Worm (Caenorhabditis elegans) whole organism, L3 larva: ENCODE data around the gene efa-6.
A peak's percentile ranks its signal among the peaks of the same experiment; 100 is the strongest.

ENCODE experiments used
- R02D3.7 ChIP-seq: fragments of 150-350 bp; optimal IDR thresholded peaks from 2 replicates; lab custom pipeline; 2014; ENCODE audit warnings: missing biosample characterization, missing genetic modification characterization
- ZK546.5 ChIP-seq: sonication (generic microtip); optimal IDR thresholded peaks from 2 replicates; lab custom pipeline; 2017; ENCODE audit warnings: missing biosample characterization, missing genetic modification characterization
- ama-1 ChIP-seq: fragments of 150-350 bp; optimal IDR thresholded peaks from 2 replicates; lab custom pipeline; 2018
- ceh-28 ChIP-seq: fragments of 150-350 bp; optimal IDR thresholded peaks from 2 replicates; lab custom pipeline; 2014; ENCODE audit warnings: missing biosample characterization, missing genetic modification reagents, missing genetic modification characterization
- ceh-82 ChIP-seq: fragments of 150-350 bp; optimal IDR thresholded peaks from 2 replicates; lab custom pipeline; 2014; ENCODE audit warnings: missing biosample characterization, missing genetic modification characterization
- daf-12 ChIP-seq: fragments of 150-350 bp; optimal IDR thresholded peaks from 2 replicates; lab custom pipeline; 2014; ENCODE audit warnings: missing biosample characterization, missing genetic modification reagents, missing genetic modification characterization
- egl-27 ChIP-seq: sonication (generic microtip); optimal IDR thresholded peaks from 4 replicates; lab custom pipeline; 2017; ENCODE audit warnings: missing biosample characterization, missing genetic modification reagents, missing genetic modification characterization
- egl-5 ChIP-seq: fragments of 150-350 bp; optimal IDR thresholded peaks from 2 replicates; lab custom pipeline; 2017; ENCODE audit warnings: missing biosample characterization, missing genetic modification reagents, missing genetic modification characterization, inconsistent platforms
- elt-1 ChIP-seq: fragments of 150-350 bp; optimal IDR thresholded peaks from 2 replicates; lab custom pipeline; 2014; ENCODE audit warnings: missing biosample characterization, missing genetic modification characterization
- elt-2 ChIP-seq: sonication (generic microtip); optimal IDR thresholded peaks from 2 replicates; lab custom pipeline; 2016; ENCODE audit warnings: missing genetic modification reagents, mild to moderate bottlenecking, missing genetic modification characterization, missing compliant biosample characterization
- elt-3 ChIP-seq, 3 experiments: fragments of 150-350 bp in 1 of 3; sonication (generic microtip) in 2 of 3; optimal IDR thresholded peaks; 2 replicates in 2 of 3; 4 replicates in 1 of 3; lab custom pipeline; 2014 to 2017; ENCODE audit warnings: missing biosample characterization in 3 of 3, missing genetic modification characterization in 3 of 3
- fkh-10 ChIP-seq: sonication (generic microtip); optimal IDR thresholded peaks from 2 replicates; lab custom pipeline; 2017; ENCODE audit warnings: missing biosample characterization, missing genetic modification reagents, missing genetic modification characterization
- fkh-2 ChIP-seq: fragments of 150-350 bp; optimal IDR thresholded peaks from 2 replicates; lab custom pipeline; 2014; ENCODE audit warnings: missing biosample characterization, missing genetic modification reagents, missing genetic modification characterization
- fos-1 ChIP-seq: fragments of 150-350 bp; optimal IDR thresholded peaks from 2 replicates; lab custom pipeline; 2014; ENCODE audit warnings: missing biosample characterization, missing genetic modification characterization
- hmg-11 ChIP-seq: sonication (generic microtip); optimal IDR thresholded peaks from 2 replicates; lab custom pipeline; 2016; ENCODE audit warnings: missing genetic modification characterization, missing compliant biosample characterization
- jun-1 ChIP-seq: fragments of 150-350 bp; optimal IDR thresholded peaks from 2 replicates; lab custom pipeline; 2014; ENCODE audit warnings: missing biosample characterization, missing genetic modification reagents, missing genetic modification characterization
- lin-15B ChIP-seq: fragments of 150-350 bp; optimal IDR thresholded peaks from 2 replicates; lab custom pipeline; 2014; ENCODE audit warnings: missing biosample characterization, missing genetic modification characterization
- lin-39 ChIP-seq: fragments of 150-350 bp; optimal IDR thresholded peaks from 2 replicates; lab custom pipeline; 2018; ENCODE audit warnings: missing biosample characterization, missing genetic modification reagents, missing genetic modification characterization
- mdl-1 ChIP-seq: fragments of 150-350 bp; optimal IDR thresholded peaks from 2 replicates; lab custom pipeline; 2014; ENCODE audit warnings: missing biosample characterization, missing genetic modification characterization
- mml-1 ChIP-seq: fragments of 150-350 bp; sonication (generic microtip); optimal IDR thresholded peaks from 3 replicates; lab custom pipeline; 2014; ENCODE audit warnings: missing biosample characterization, missing genetic modification characterization
- nfya-1 ChIP-seq: sonication (generic microtip); optimal IDR thresholded peaks from 2 replicates; lab custom pipeline; 2017; ENCODE audit warnings: missing genetic modification characterization, mild to moderate bottlenecking, missing compliant biosample characterization, antibody characterized with exemption, moderate library complexity; ENCODE audit not compliant: insufficient read depth
- nhr-11 ChIP-seq: fragments of 150-350 bp; optimal IDR thresholded peaks from 2 replicates; lab custom pipeline; 2014; ENCODE audit warnings: missing biosample characterization, missing genetic modification characterization
- nhr-12 ChIP-seq: fragments of 150-350 bp; optimal IDR thresholded peaks from 2 replicates; lab custom pipeline; 2014; ENCODE audit warnings: missing biosample characterization, missing genetic modification characterization
- nhr-23 ChIP-seq: fragments of 150-350 bp; optimal IDR thresholded peaks from 2 replicates; lab custom pipeline; 2014; ENCODE audit warnings: missing biosample characterization, missing genetic modification reagents, missing genetic modification characterization
- nhr-237 ChIP-seq: fragments of 150-350 bp; optimal IDR thresholded peaks from 2 replicates; lab custom pipeline; 2014; ENCODE audit warnings: missing biosample characterization, missing genetic modification characterization
- nhr-28 ChIP-seq: fragments of 150-350 bp; optimal IDR thresholded peaks from 2 replicates; lab custom pipeline; 2014; ENCODE audit warnings: missing biosample characterization, missing genetic modification characterization
- nhr-67 ChIP-seq: fragments of 150-350 bp; optimal IDR thresholded peaks from 2 replicates; lab custom pipeline; 2014; ENCODE audit warnings: missing biosample characterization, missing genetic modification characterization
- nhr-76 ChIP-seq: fragments of 150-350 bp; sonication (generic microtip); optimal IDR thresholded peaks from 5 replicates; lab custom pipeline; 2014; ENCODE audit warnings: missing biosample characterization, missing genetic modification characterization
- nhr-77 ChIP-seq: fragments of 150-350 bp; optimal IDR thresholded peaks from 2 replicates; lab custom pipeline; 2014; ENCODE audit warnings: missing biosample characterization, missing genetic modification characterization
- pqm-1 ChIP-seq: fragments of 150-350 bp; optimal IDR thresholded peaks from 2 replicates; lab custom pipeline; 2017; ENCODE audit warnings: missing biosample characterization, missing genetic modification characterization, inconsistent platforms
- sea-2 ChIP-seq: fragments of 150-350 bp; sonication (generic microtip); optimal IDR thresholded peaks from 4 replicates; lab custom pipeline; 2014; ENCODE audit warnings: missing biosample characterization, missing genetic modification reagents, missing genetic modification characterization
- snpc-4 ChIP-seq: fragments of 150-350 bp; optimal IDR thresholded peaks from 2 replicates; lab custom pipeline; 2014; ENCODE audit warnings: missing biosample characterization, missing genetic modification characterization
- tbx-2 ChIP-seq: sonication (generic microtip); optimal IDR thresholded peaks from 2 replicates; lab custom pipeline; 2016; ENCODE audit warnings: mild to moderate bottlenecking, missing genetic modification characterization, missing compliant biosample characterization
- zag-1 ChIP-seq: fragments of 150-350 bp; optimal IDR thresholded peaks from 2 replicates; lab custom pipeline; 2014; ENCODE audit warnings: missing biosample characterization, missing genetic modification characterization
- ztf-4 ChIP-seq: fragments of 150-350 bp; optimal IDR thresholded peaks from 2 replicates; lab custom pipeline; 2014; ENCODE audit warnings: missing biosample characterization, missing genetic modification characterization

The efa-6 gene

DNA sequence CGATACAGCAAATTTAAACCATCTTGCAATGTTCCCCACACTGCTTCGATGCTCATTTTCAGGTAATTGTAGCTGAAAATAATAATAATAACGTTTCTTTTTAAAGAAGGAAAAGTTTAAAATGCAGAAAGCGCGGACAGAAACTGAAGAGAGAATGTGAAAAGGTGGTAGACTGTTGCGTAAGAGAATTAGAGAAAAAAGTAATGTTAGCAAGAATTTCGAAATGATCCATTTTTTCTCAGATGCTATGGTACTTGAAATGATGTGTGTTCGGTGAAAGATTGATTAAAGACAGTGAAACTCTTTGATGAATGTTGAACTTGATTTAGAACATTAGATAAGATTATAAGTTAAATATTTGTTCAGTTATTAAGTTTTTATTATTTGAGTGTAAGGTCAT, 24.2 kb downstream of the efa-6 start, which contains the start of gene cul-6:
TSS of gene cul-6 (minus strand) at position 79 of the 400 bp plus-strand sequence.
- TF ChIP-seq egl-5 (no peak), ztf-4 (tag; lab: Kevin White, UChicago) (no peak), fos-1 (tag; lab: Kevin White, UChicago) (no peak), mml-1 (no peak)

DNA sequence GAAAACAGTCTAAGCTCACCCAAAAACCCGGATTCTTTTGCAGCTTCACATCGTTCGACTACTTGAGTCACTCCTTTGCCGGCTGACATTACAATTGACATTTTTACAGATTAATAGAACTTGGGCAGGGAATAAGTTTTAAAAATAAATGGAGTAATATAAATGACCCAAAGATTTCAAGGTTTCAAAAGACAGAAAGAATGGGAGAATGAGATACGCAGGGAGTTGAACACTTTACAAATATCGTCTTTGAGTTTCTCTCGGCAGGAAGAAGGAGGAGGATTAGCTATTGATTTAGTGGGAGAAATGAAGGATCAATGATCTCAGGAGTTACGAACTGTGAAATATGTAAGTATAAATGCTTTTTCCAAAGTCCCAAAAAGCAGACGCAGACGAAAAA, 28.6 kb downstream of the efa-6 start, which contains the start of gene K08E7.8:
TSS of gene K08E7.8 (minus strand) at position 101 of the 400 bp plus-strand sequence.
- no peak for TF ChIP-seq egl-5
- no peak for TF ChIP-seq daf-12
- no peak for TF ChIP-seq elt-1 (tag; lab: Kevin White, UChicago)
- no peak for TF ChIP-seq R02D3.7 (tag; lab: Kevin White, UChicago)
- no peak for TF ChIP-seq nhr-77
- TF ChIP-seq nhr-237 (tag; lab: Kevin White, UChicago) = no peak
- TF ChIP-seq ZK546.5 (tag; lab: Kevin White, UChicago) = no peak
- no peak for TF ChIP-seq elt-3 (tag; optimal IDR thresholded peaks at IDR 0.05; lab: Kevin White, UChicago)
- no peak for TF ChIP-seq mml-1
- TF ChIP-seq, all 47 proteins: peak for 0

DNA sequence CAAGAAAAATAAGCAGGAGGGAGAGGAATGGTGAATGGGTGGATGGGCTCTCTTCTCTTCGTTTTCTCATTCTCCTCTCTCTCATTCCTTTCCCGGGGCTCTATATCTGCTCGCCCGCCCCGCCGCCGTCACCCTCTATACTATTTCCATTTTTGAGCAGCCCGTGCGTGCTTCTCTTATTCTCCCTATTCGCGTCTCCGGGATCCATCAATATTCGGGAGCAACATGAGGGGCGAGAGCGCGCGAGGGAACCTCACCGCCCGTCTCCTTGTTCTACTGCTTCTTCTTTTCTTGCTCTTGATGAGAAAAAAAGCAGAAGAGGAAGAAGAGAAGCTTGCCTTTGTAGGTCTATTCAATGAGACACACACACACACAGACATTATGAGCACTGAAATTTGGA, 30.4 kb downstream of the efa-6 start:
- no peak for TF ChIP-seq nhr-67
- TF ChIP-seq fkh-10 = peak; percentile 59
- TF ChIP-seq fos-1 (tag; lab: Kevin White, UChicago) = no peak
- TF ChIP-seq nfya-1 (tag; lab: Kevin White, UChicago) = peak; percentile 32
- TF ChIP-seq lin-39 = peak; percentile 76

DNA sequence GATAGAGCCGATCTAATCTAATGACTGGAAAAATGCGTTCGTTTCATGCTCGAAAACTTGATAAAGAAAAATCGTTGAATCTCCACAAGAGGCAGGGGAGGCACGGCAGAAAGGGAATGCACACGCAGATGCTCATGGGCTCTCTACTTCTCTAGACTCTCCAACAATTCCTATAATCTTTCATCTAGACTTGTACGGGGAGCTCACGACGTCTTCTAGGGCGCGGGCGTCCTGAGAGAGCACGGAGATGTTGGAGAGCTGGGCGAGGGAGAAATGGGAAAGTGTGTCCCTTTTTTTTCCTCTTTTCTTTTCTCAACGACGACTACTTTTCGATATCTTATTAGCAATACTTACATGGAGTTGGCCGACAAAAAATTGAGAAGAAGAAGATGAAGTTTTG, 31.3 kb downstream of the efa-6 start:
- TF ChIP-seq lin-39 (peak; percentile 52), nhr-77 (no peak), daf-12 (no peak), fos-1 (tag; lab: Kevin White, UChicago) (no peak), snpc-4 (tag; lab: Kevin White, UChicago) (no peak), ama-1 (lab: Kevin White, UChicago) (no peak), ceh-28 (tag; lab: Kevin White, UChicago) (no peak), fkh-10 (peak; percentile 23), pqm-1 (no peak), nhr-11 (tag; lab: Kevin White, UChicago) (no peak)
- TF ChIP-seq, all 47 proteins: peak for 2

DNA sequence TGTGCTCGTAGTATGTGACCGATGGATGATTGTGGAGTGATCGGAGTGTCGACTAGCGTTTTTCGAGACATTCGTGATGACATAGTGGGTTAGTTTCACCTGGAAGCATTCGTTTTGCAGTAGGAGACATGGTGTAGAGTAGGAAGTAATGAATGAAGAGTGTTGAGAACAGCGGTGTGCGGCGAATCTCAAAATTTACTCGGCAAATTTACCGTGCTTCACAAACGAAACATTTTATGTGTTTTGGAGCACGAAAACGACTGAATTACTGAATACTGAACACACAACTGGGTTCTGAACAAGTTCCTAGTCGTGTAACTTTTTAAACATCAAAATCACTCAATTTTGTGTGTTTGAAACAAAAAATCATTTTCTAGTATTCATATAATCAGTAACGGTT, 33.5 kb downstream of the efa-6 start, which contains the start of gene K08E7.6:
TSS of gene K08E7.6 (minus strand) at position 101 of the 400 bp plus-strand sequence.
- no peak for TF ChIP-seq mdl-1
- TF ChIP-seq ceh-82 (tag; lab: Kevin White, UChicago) = no peak
- TF ChIP-seq egl-5 = no peak
- no peak for TF ChIP-seq egl-27 (tag; lab: Kevin White, UChicago)
- TF ChIP-seq ztf-4 (tag; lab: Kevin White, UChicago) = no peak
- TF ChIP-seq tbx-2 = no peak
- no peak for TF ChIP-seq nhr-12 (tag; lab: Kevin White, UChicago)

DNA sequence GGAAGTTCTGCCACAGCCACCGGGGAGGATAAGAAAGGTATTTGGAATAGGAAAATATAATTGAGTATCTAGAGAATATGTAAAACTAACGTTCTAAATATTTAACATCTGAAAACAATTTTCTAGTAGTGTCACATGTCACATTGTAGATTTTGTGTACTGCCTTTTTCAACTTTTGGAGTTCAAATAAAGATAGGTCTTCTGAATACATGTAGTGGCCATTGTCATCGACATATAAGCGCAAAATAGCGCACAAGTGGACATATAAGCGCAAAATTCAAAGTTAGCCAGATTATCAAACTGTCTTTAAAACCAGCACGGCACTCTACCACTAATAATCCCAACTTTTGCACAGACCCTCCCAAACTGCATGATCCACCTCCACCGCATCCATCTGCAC, 40.3 kb downstream of the efa-6 start:
- TF ChIP-seq lin-39 (no peak), lin-15B (tag; lab: Kevin White, UChicago) (no peak), fkh-2 (tag; lab: Kevin White, UChicago) (no peak), mdl-1 (no peak), nhr-67 (no peak), nhr-23 (tag; lab: Kevin White, UChicago) (no peak), ZK546.5 (tag; lab: Kevin White, UChicago) (no peak)

DNA sequence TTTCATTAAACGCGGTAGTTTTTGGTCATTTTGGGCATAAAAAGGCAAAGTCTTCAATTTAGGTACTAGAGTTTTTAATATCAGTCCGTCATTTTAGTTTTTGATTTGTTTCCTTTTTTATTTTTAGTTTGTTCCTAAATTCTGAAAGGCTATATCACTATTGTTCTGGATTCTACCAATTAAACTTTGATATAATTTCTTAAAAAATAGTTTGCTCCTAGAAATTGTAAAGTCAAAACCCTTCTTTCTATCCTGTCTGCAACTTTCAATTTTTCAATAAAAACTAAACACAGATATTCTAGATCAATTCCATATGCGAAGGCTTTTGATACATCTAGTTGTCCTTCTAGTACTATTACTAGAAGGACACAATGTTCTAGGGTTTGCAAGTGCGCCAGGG, 41.5 kb downstream of the efa-6 start, which contains the start of gene K08E7.5:
TSS of gene K08E7.5 (plus strand) at position 301 of the 400 bp plus-strand sequence.
- TF ChIP-seq zag-1 (no peak), nhr-28 (no peak), nhr-76 (no peak), ztf-4 (tag; lab: Kevin White, UChicago) (no peak), jun-1 (no peak), ZK546.5 (tag; lab: Kevin White, UChicago) (no peak), nhr-237 (tag; lab: Kevin White, UChicago) (no peak), elt-2 (no peak), sea-2 (GFP tag; lab: Kevin White, UChicago) (no peak), ceh-82 (tag; lab: Kevin White, UChicago) (no peak), elt-1 (tag; lab: Kevin White, UChicago) (no peak), nhr-23 (tag; lab: Kevin White, UChicago) (no peak), hmg-11 (tag; lab: Kevin White, UChicago) (no peak), snpc-4 (tag; lab: Kevin White, UChicago) (no peak), nhr-67 (no peak)
